Fruit fly (Drosophila melanogaster) whole organism, adult: ENCODE results near the gene CG16782.

Experiments
- CG11617 ChIP-seq: fragments of 200-800 bp; sonication (Bioruptor generic); optimal IDR thresholded peaks from 2 replicates; lab custom pipeline; 2017; ENCODE audit warnings: mild to moderate bottlenecking, missing biosample characterization, missing genetic modification reagents, missing genetic modification characterization
- CG12768 ChIP-seq: fragments of 200-800 bp; sonication (Bioruptor generic); optimal IDR thresholded peaks from 2 replicates; lab custom pipeline; 2017; ENCODE audit warnings: missing biosample characterization, missing genetic modification characterization, mild to moderate bottlenecking, moderate library complexity, missing genetic modification reagents
- CG14711 ChIP-seq: fragments of 200-800 bp; sonication (Bioruptor generic); optimal IDR thresholded peaks from 2 replicates; lab custom pipeline; 2018; ENCODE audit warnings: missing biosample characterization, mild to moderate bottlenecking, missing genetic modification characterization, moderate library complexity
- CG1620 ChIP-seq: fragments of 200-800 bp; sonication (Bioruptor generic); optimal IDR thresholded peaks from 2 replicates; lab custom pipeline; 2016; ENCODE audit warnings: missing biosample characterization, missing genetic modification characterization
- CG33017 ChIP-seq: fragments of 200-800 bp; sonication (Bioruptor generic); optimal IDR thresholded peaks from 2 replicates; lab custom pipeline; 2018; ENCODE audit warnings: missing biosample characterization, mild to moderate bottlenecking, missing genetic modification characterization, moderate library complexity
- CG5204 ChIP-seq: fragments of 200-800 bp; sonication (Bioruptor generic); optimal IDR thresholded peaks from 2 replicates; lab custom pipeline; 2016; ENCODE audit warnings: missing biosample characterization, missing genetic modification characterization
- CG7101 ChIP-seq: fragments of 200-800 bp; sonication (Bioruptor generic); optimal IDR thresholded peaks from 2 replicates; lab custom pipeline; 2018; ENCODE audit warnings: missing biosample characterization, mild to moderate bottlenecking, missing genetic modification characterization, moderate library complexity
- Clk ChIP-seq: fragments of 200-800 bp; sonication (Bioruptor generic); optimal IDR thresholded peaks from 2 replicates; lab custom pipeline; 2017; ENCODE audit warnings: missing biosample characterization, missing genetic modification characterization
- Hr96 ChIP-seq: fragments of 200-800 bp; sonication (Bioruptor generic); optimal IDR thresholded peaks from 2 replicates; lab custom pipeline; 2016; ENCODE audit warnings: missing biosample characterization, missing genetic modification characterization
- Mnt ChIP-seq: fragments of 200-800 bp; sonication (Bioruptor generic); optimal IDR thresholded peaks from 2 replicates; lab custom pipeline; 2016; ENCODE audit warnings: missing biosample characterization, mild to moderate bottlenecking, missing genetic modification characterization
- cnc ChIP-seq, 2 experiments: fragments of >200 bp; optimal IDR thresholded peaks; 2 replicates each; lab custom pipeline; 2017
- tj ChIP-seq: fragments of 200-800 bp; sonication (Bioruptor generic); optimal IDR thresholded peaks from 3 replicates; lab custom pipeline; 2017; ENCODE audit warnings: missing biosample characterization, mild to moderate bottlenecking, missing genetic modification characterization, moderate library complexity
- toe ChIP-seq: fragments of 200-800 bp; sonication (Bioruptor generic); optimal IDR thresholded peaks from 2 replicates; lab custom pipeline; 2016; ENCODE audit warnings: missing biosample characterization, missing genetic modification characterization

- TF ChIP-seq tj (GFP tag; lab: Kevin White, UChicago) (no peak), CG1620 (GFP tag; lab: Kevin White, UChicago) (no peak), CG5204 (GFP tag; lab: Kevin White, UChicago) (no peak), Hr96 (no peak), CG11617 (GFP tag; lab: Kevin White, UChicago) (no peak), toe (no peak), cnc (optimal IDR thresholded peaks at IDR 0.05; lab: Kevin White, UChicago) (no peak), CG7101 (tag; lab: Kevin White, UChicago) (no peak), CG14711 (tag; lab: Kevin White, UChicago) (no peak), CG12768 (GFP tag; lab: Kevin White, UChicago) (no peak), CG33017 (tag; lab: Kevin White, UChicago) (no peak), Clk (GFP tag; lab: Kevin White, UChicago) (no peak), Mnt (GFP tag; lab: Kevin White, UChicago) (no peak)
Measured at dm6 chrX:3411812-3412211, 48.2 kb downstream of the CG16782 start.
